Fruit fly (Drosophila melanogaster) whole organism, embryonic: ENCODE data around the gene loqs.
A peak's percentile ranks its signal among the peaks of the same experiment; 100 is the strongest.

Experiments used
- Antp ChIP-seq: fragments of 200-800 bp; sonication (Bioruptor generic); optimal IDR thresholded peaks from 3 replicates; lab custom pipeline; 2016; ENCODE audit warnings: missing biosample characterization, missing genetic modification characterization
- Blimp-1 ChIP-seq: fragments of 200-800 bp; sonication (Bioruptor generic); optimal IDR thresholded peaks from 3 replicates; lab custom pipeline; 2018; ENCODE audit warnings: missing biosample characterization, missing genetic modification characterization, mild to moderate bottlenecking, moderate library complexity, missing genetic modification reagents
- BtbVII ChIP-seq: fragments of 200-800 bp; sonication (Bioruptor generic); optimal IDR thresholded peaks from 3 replicates; lab custom pipeline; 2017; ENCODE audit warnings: missing biosample characterization, mild to moderate bottlenecking, missing genetic modification characterization
- CG1024 ChIP-seq: fragments of 200-800 bp; sonication (Bioruptor generic); IDR thresholded peaks from 2 replicates; pipeline ENCODE4 v1.3.6; 2022; ENCODE audit warnings: missing biosample characterization, missing genetic modification characterization
- CG11093 ChIP-seq: fragments of 200-800 bp; sonication (Bioruptor generic); IDR thresholded peaks from 3 replicates; pipeline ENCODE4 v1.3.6; 2022; ENCODE audit warnings: missing biosample characterization, missing genetic modification characterization
- CG12219 ChIP-seq: fragments of 200-800 bp; sonication (Bioruptor generic); optimal IDR thresholded peaks from 3 replicates; lab custom pipeline; 2018; ENCODE audit warnings: missing biosample characterization, mild to moderate bottlenecking, missing genetic modification characterization
- CG12744 ChIP-seq: fragments of 200-800 bp; sonication (Bioruptor generic); optimal IDR thresholded peaks from 2 replicates; lab custom pipeline; 2016; ENCODE audit warnings: missing biosample characterization, missing genetic modification characterization
- CG14050 ChIP-seq: fragments of 200-800 bp; sonication (Bioruptor generic); IDR thresholded peaks from 3 replicates; pipeline ENCODE4 v1.3.6; 2022; ENCODE audit warnings: missing biosample characterization, missing genetic modification characterization
- CG16863 ChIP-seq: fragments of 200-800 bp; sonication (Bioruptor generic); optimal IDR thresholded peaks from 3 replicates; lab custom pipeline; 2016; ENCODE audit warnings: missing biosample characterization, missing genetic modification characterization
- CG17186 ChIP-seq: fragments of 200-800 bp; sonication (Bioruptor generic); optimal IDR thresholded peaks from 3 replicates; lab custom pipeline; 2017; ENCODE audit warnings: missing biosample characterization, missing genetic modification reagents, missing genetic modification characterization
- CG17568 ChIP-seq: fragments of 200-800 bp; sonication (Bioruptor generic); optimal IDR thresholded peaks from 2 replicates; lab custom pipeline; 2018; ENCODE audit warnings: missing biosample characterization, mild to moderate bottlenecking, missing genetic modification characterization, moderate library complexity
- CG17829 ChIP-seq: fragments of 200-800 bp; optimal IDR thresholded peaks from 2 replicates; lab custom pipeline; 2019; ENCODE audit warnings: missing biosample characterization, mild to moderate bottlenecking, missing genetic modification characterization, moderate library complexity
- CG4328 ChIP-seq: fragments of 200-800 bp; sonication (Bioruptor generic); optimal IDR thresholded peaks from 3 replicates; lab custom pipeline; 2017; ENCODE audit warnings: missing biosample characterization, missing genetic modification reagents, missing genetic modification characterization
- CG4707 ChIP-seq: fragments of 200-800 bp; sonication (Bioruptor generic); optimal IDR thresholded peaks from 2 replicates; lab custom pipeline; 2018; ENCODE audit warnings: missing biosample characterization, mild to moderate bottlenecking, missing genetic modification characterization, moderate library complexity
- CG7556 ChIP-seq: fragments of 200-800 bp; sonication (Bioruptor generic); optimal IDR thresholded peaks from 2 replicates; lab custom pipeline; 2017; ENCODE audit warnings: missing biosample characterization, mild to moderate bottlenecking, missing genetic modification characterization
- CG8765 ChIP-seq: fragments of 200-800 bp; sonication (Bioruptor generic); IDR thresholded peaks from 2 replicates; pipeline ENCODE4 v1.3.6; 2022; ENCODE audit warnings: missing biosample characterization, missing genetic modification characterization
- CG9876 ChIP-seq: fragments of 200-800 bp; sonication (Bioruptor generic); optimal IDR thresholded peaks from 2 replicates; lab custom pipeline; 2016; ENCODE audit warnings: missing biosample characterization, missing genetic modification characterization
- D19A ChIP-seq: fragments of 200-800 bp; optimal IDR thresholded peaks from 3 replicates; lab custom pipeline; 2019; ENCODE audit warnings: missing biosample characterization, mild to moderate bottlenecking, missing genetic modification characterization, moderate library complexity
- Ets97D ChIP-seq: fragments of 200-800 bp; sonication (Bioruptor generic); optimal IDR thresholded peaks from 3 replicates; lab custom pipeline; 2016; ENCODE audit warnings: missing biosample characterization, missing genetic modification characterization
- Fer1 ChIP-seq: fragments of 200-800 bp; sonication (Bioruptor generic); optimal IDR thresholded peaks from 2 replicates; lab custom pipeline; 2017; ENCODE audit warnings: missing biosample characterization, mild to moderate bottlenecking, missing genetic modification characterization
- HmgZ ChIP-seq: fragments of 200-800 bp; sonication (Bioruptor generic); optimal IDR thresholded peaks from 2 replicates; lab custom pipeline; 2018; ENCODE audit warnings: missing biosample characterization, mild to moderate bottlenecking, missing genetic modification characterization
- Hsf ChIP-seq: fragments of 200-800 bp; sonication (Bioruptor generic); optimal IDR thresholded peaks from 3 replicates; lab custom pipeline; 2016; ENCODE audit warnings: missing biosample characterization, missing genetic modification characterization
- Mad ChIP-seq: fragments of 200-800 bp; sonication (Bioruptor generic); optimal IDR thresholded peaks from 2 replicates; lab custom pipeline; 2016; ENCODE audit warnings: missing biosample characterization, missing genetic modification characterization
- Optix ChIP-seq: fragments of 200-800 bp; sonication (Bioruptor generic); IDR thresholded peaks from 3 replicates; pipeline ENCODE4 v1.3.6; 2022; ENCODE audit warnings: missing biosample characterization, missing genetic modification characterization
- Rfx ChIP-seq: fragments of 200-800 bp; sonication (Bioruptor generic); IDR thresholded peaks from 2 replicates; pipeline ENCODE4 v1.3.6; 2022; ENCODE audit warnings: missing biosample characterization, missing genetic modification characterization
- Stat92E ChIP-seq, 3 experiments: fragments of >200 bp in 2 of 3; fragments of 200-800 bp in 1 of 3; sonication (Bioruptor generic) in 1 of 3; optimal IDR thresholded peaks; 2 replicates each; lab custom pipeline; 2017 to 2019; ENCODE audit warnings: missing biosample characterization in 3 of 3, missing genetic modification characterization in 3 of 3, mild to moderate bottlenecking in 1 of 3, moderate library complexity in 1 of 3
- Vsx1 ChIP-seq: fragments of 200-800 bp; sonication (Bioruptor generic); optimal IDR thresholded peaks from 2 replicates; lab custom pipeline; 2017; ENCODE audit warnings: missing biosample characterization, mild to moderate bottlenecking, missing genetic modification characterization, missing genetic modification reagents
- al ChIP-seq: fragments of 200-800 bp; sonication (Bioruptor generic); IDR thresholded peaks from 2 replicates; pipeline ENCODE4 v1.3.6; 2022; ENCODE audit warnings: missing biosample characterization, missing genetic modification characterization
- bigmax ChIP-seq: fragments of 200-800 bp; sonication (Bioruptor generic); optimal IDR thresholded peaks from 2 replicates; lab custom pipeline; 2018; ENCODE audit warnings: missing biosample characterization, mild to moderate bottlenecking, missing genetic modification characterization
- btn ChIP-seq: fragments of 200-800 bp; sonication (Bioruptor generic); optimal IDR thresholded peaks from 2 replicates; lab custom pipeline; 2016; ENCODE audit warnings: missing biosample characterization, missing genetic modification characterization
- cad ChIP-seq: fragments of >200 bp; optimal IDR thresholded peaks from 2 replicates; lab custom pipeline; 2017; ENCODE audit warnings: missing biosample characterization, missing genetic modification characterization
- caup ChIP-seq: fragments of 200-800 bp; sonication (Bioruptor generic); optimal IDR thresholded peaks from 3 replicates; lab custom pipeline; 2017; ENCODE audit warnings: missing biosample characterization, mild to moderate bottlenecking, missing genetic modification characterization, moderate library complexity; ENCODE audit not compliant: severe bottlenecking
- chinmo ChIP-seq: fragments of 200-800 bp; sonication (Bioruptor generic); IDR thresholded peaks from 4 replicates; pipeline ENCODE4 v1.3.6; 2022; ENCODE audit warnings: missing biosample characterization, missing genetic modification characterization; ENCODE audit not compliant: partially characterized antibody
- ci ChIP-seq: fragments of 200-800 bp; sonication (Bioruptor generic); IDR thresholded peaks from 3 replicates; pipeline ENCODE4 v1.3.6; 2022; ENCODE audit warnings: missing biosample characterization, missing genetic modification characterization
- crc ChIP-seq: fragments of 200-800 bp; sonication (Bioruptor generic); optimal IDR thresholded peaks from 2 replicates; lab custom pipeline; 2016; ENCODE audit warnings: missing biosample characterization, missing genetic modification characterization
- cwo ChIP-seq: fragments of 200-800 bp; sonication (Bioruptor generic); optimal IDR thresholded peaks from 3 replicates; lab custom pipeline; 2017; ENCODE audit warnings: missing biosample characterization, missing genetic modification characterization, mild to moderate bottlenecking, moderate library complexity, missing genetic modification reagents
- en ChIP-seq: fragments of 200-800 bp; sonication (Bioruptor generic); optimal IDR thresholded peaks from 2 replicates; lab custom pipeline; 2016; ENCODE audit warnings: missing biosample characterization, missing genetic modification characterization
- eyg ChIP-seq: fragments of 200-800 bp; sonication (Bioruptor generic); optimal IDR thresholded peaks from 3 replicates; lab custom pipeline; 2016; ENCODE audit warnings: missing biosample characterization, missing genetic modification characterization
- gce ChIP-seq: fragments of 200-800 bp; sonication (Bioruptor generic); IDR thresholded peaks from 3 replicates; pipeline ENCODE4 v1.3.6; 2022; ENCODE audit warnings: missing biosample characterization, missing genetic modification characterization
- hb ChIP-seq: fragments of 200-800 bp; sonication (Bioruptor generic); IDR thresholded peaks from 3 replicates; pipeline ENCODE4 v1.3.6; 2022; ENCODE audit warnings: missing biosample characterization, missing genetic modification characterization; ENCODE audit not compliant: partially characterized antibody
- jumu ChIP-seq: fragments of 200-800 bp; sonication (Bioruptor generic); optimal IDR thresholded peaks from 3 replicates; lab custom pipeline; 2016; ENCODE audit warnings: missing biosample characterization, missing genetic modification characterization
- lola ChIP-seq, 3 experiments: fragments of >200 bp in 2 of 3; fragments of 200-800 bp in 1 of 3; sonication (Bioruptor generic) in 1 of 3; optimal IDR thresholded peaks; 2 replicates each; lab custom pipeline; 2017 to 2019; ENCODE audit warnings: missing biosample characterization in 3 of 3, missing genetic modification characterization in 3 of 3, mild to moderate bottlenecking in 1 of 3, moderate library complexity in 1 of 3
- run ChIP-seq: fragments of 200-800 bp; sonication (Bioruptor generic); optimal IDR thresholded peaks from 3 replicates; lab custom pipeline; 2018; ENCODE audit warnings: missing biosample characterization, mild to moderate bottlenecking, missing genetic modification characterization
- sens ChIP-seq: fragments of 200-800 bp; sonication (Bioruptor generic); peaks from one replicate; lab custom pipeline; 2016; ENCODE audit warnings: missing biosample characterization, missing genetic modification characterization
- sens-2 ChIP-seq: fragments of 200-800 bp; sonication (Bioruptor generic); IDR thresholded peaks from 2 replicates; pipeline ENCODE4 v1.3.6; 2022; ENCODE audit warnings: missing biosample characterization, missing genetic modification characterization
- sug ChIP-seq: fragments of 200-800 bp; optimal IDR thresholded peaks from 2 replicates; lab custom pipeline; 2019; ENCODE audit warnings: missing biosample characterization, mild to moderate bottlenecking, missing genetic modification characterization, moderate library complexity
- tap ChIP-seq: fragments of 200-800 bp; optimal IDR thresholded peaks from 3 replicates; lab custom pipeline; 2019; ENCODE audit warnings: missing biosample characterization, mild to moderate bottlenecking, missing genetic modification characterization, moderate library complexity
- wek ChIP-seq: fragments of 200-800 bp; sonication (Bioruptor generic); optimal IDR thresholded peaks from 3 replicates; lab custom pipeline; 2018; ENCODE audit warnings: missing biosample characterization, mild to moderate bottlenecking, missing genetic modification characterization, moderate library complexity

Gene loqs

dm6 chr2L:13414525-13415481, 32.4 kb downstream of the loqs start, which contains the start of the genes CG16956, CG42784 and CG43850 (continued):
- TF ChIP-seq CG8765 (GFP tag; lab: Robert Waterston, UW) (no peak), Blimp-1 (GFP tag; lab: Kevin White, UChicago) (no peak), Rfx (GFP tag; lab: Robert Waterston, UW) (peak; percentile 69), al (GFP tag; lab: Robert Waterston, UW) (no peak), CG1024 (GFP tag; lab: Robert Waterston, UW) (no peak), HmgZ (peak; percentile 2), chinmo (GFP tag; lab: Robert Waterston, UW) (no peak), Mad (GFP tag; lab: Kevin White, UChicago) (peak; percentile 35), crc (GFP tag; lab: Kevin White, UChicago) (no peak), cad (GFP tag; lab: Kevin White, UChicago) (no peak), Vsx1 (GFP tag; lab: Kevin White, UChicago) (peak; percentile 65), CG12744 (no peak), CG14050 (GFP tag; lab: Robert Waterston, UW) (0 out of 3 replicates have a peak, but pooled peaks have one; percentile 31), btn (GFP tag; lab: Kevin White, UChicago) (no peak), jumu (no peak), Antp (GFP tag; lab: Kevin White, UChicago) (no peak), hb (GFP tag; lab: Robert Waterston, UW) (no peak), D19A (tag; lab: Kevin White, UChicago) (no peak), CG7556 (GFP tag; lab: Kevin White, UChicago) (peak; percentile 48), tap (tag; lab: Kevin White, UChicago) (peak; percentile 30), eyg (GFP tag; lab: Kevin White, UChicago) (no peak), CG9876 (GFP tag; lab: Kevin White, UChicago) (no peak), lola (GFP tag; optimal IDR thresholded peaks at IDR 0.05; lab: Kevin White, UChicago) (no peak), wek (GFP tag; lab: Kevin White, UChicago) (peak; percentile 80), CG17568 (GFP tag; lab: Kevin White, UChicago) (peak; percentile 87), ci (GFP tag; lab: Robert Waterston, UW) (peak; percentile 85), cwo (GFP tag; lab: Kevin White, UChicago) (peak; percentile 56), en (GFP tag; lab: Kevin White, UChicago) (no peak), Stat92E (GFP tag; optimal IDR thresholded peaks at IDR 0.05; lab: Kevin White, UChicago) (no peak), CG17186 (no peak), Ets97D (GFP tag; lab: Kevin White, UChicago) (peak; percentile 97), sens-2 (peak; percentile 20; the same call in 1 of the 2 replicates), caup (GFP tag; lab: Kevin White, UChicago) (peak; percentile 89), sens (GFP tag; lab: Kevin White, UChicago) (peak; percentile 82), Optix (GFP tag; lab: Robert Waterston, UW) (no peak), gce (GFP tag; lab: Robert Waterston, UW) (0 out of 3 replicates have a peak, but pooled peaks have one; percentile 52), run (tag; lab: Kevin White, UChicago) (peak; percentile 41), Fer1 (peak; percentile 92), CG17829 (tag; lab: Kevin White, UChicago) (no peak), CG16863 (GFP tag; lab: Kevin White, UChicago) (no peak), sug (tag; lab: Kevin White, UChicago) (peak; percentile 54), bigmax (GFP tag; lab: Kevin White, UChicago) (peak; percentile 57), CG4707 (GFP tag; lab: Kevin White, UChicago) (peak; percentile 53), BtbVII (GFP tag; lab: Kevin White, UChicago) (peak; percentile 81), CG11093 (no peak), CG12219 (GFP tag; lab: Kevin White, UChicago) (peak; percentile 75), Hsf (peak; percentile 17), CG4328 (GFP tag; lab: Kevin White, UChicago) (peak; percentile 63)
